Fruit fly (Drosophila melanogaster) whole organism, adult: ENCODE measurements around the gene CG33177.

Source experiments
- CG33017 ChIP-seq: fragments of 200-800 bp; sonication (Bioruptor generic); optimal IDR thresholded peaks from 2 replicates; lab custom pipeline; 2018; ENCODE audit warnings: missing biosample characterization, mild to moderate bottlenecking, missing genetic modification characterization, moderate library complexity
- CG7045 ChIP-seq: fragments of 200-800 bp; sonication (Bioruptor generic); optimal IDR thresholded peaks from 2 replicates; lab custom pipeline; 2017; ENCODE audit warnings: missing biosample characterization, mild to moderate bottlenecking, missing genetic modification characterization
- Crg-1 ChIP-seq: fragments of 200-800 bp; sonication (Bioruptor generic); optimal IDR thresholded peaks from 2 replicates; lab custom pipeline; 2016; ENCODE audit warnings: missing biosample characterization, missing genetic modification characterization
- bab1 ChIP-seq: fragments of 200-800 bp; sonication (Bioruptor generic); optimal IDR thresholded peaks from 3 replicates; lab custom pipeline; 2019; ENCODE audit warnings: missing biosample characterization, mild to moderate bottlenecking, missing genetic modification characterization, moderate library complexity
- kay ChIP-seq: fragments of 200-800 bp; sonication (Bioruptor generic); peaks from one replicate; lab custom pipeline; 2016; ENCODE audit warnings: missing biosample characterization, missing genetic modification characterization, borderline replicate concordance
- ovo ChIP-seq: fragments of 200-800 bp; sonication (Bioruptor generic); optimal IDR thresholded peaks from 2 replicates; lab custom pipeline; 2016; ENCODE audit warnings: missing biosample characterization, missing genetic modification characterization

dm6 chrX:15079945-15080344 lies 1.2 kb upstream of the CG33177 start:
- TF ChIP-seq Crg-1 (GFP tag; lab: Kevin White, UChicago) (no peak), kay (no peak), CG33017 (no peak), bab1 (GFP tag; lab: Kevin White, UChicago) (no peak), ovo (GFP tag; lab: Kevin White, UChicago) (no peak), CG7045 (GFP tag; lab: Kevin White, UChicago) (no peak)
